Worm (Caenorhabditis elegans): ENCODE data around the gene rpn-3.

- no peak for TF ChIP-seq lsy-2 (tag; optimal IDR thresholded peaks at IDR 0.05)
- TF ChIP-seq ceh-82 (tag; optimal IDR thresholded peaks at IDR 0.05): no peak
- no peak for TF ChIP-seq ztf-4 (tag; optimal IDR thresholded peaks at IDR 0.05)
- no peak for TF ChIP-seq gmeb-1 (tag; optimal IDR thresholded peaks at IDR 0.05)
Measured at ce11 chrIII:8403507-8403906, 43.6 kb upstream of the rpn-3 start, which contains the start of gene cutc-1.
